Worm (Caenorhabditis elegans) whole organism, L1 larva: ENCODE measurements around the gene C38C3.4.

ENCODE experiments used
- C34B4.2 ChIP-seq: sonication (generic microtip); optimal IDR thresholded peaks from 2 replicates; lab custom pipeline; 2017; ENCODE audit warnings: mild to moderate bottlenecking, missing genetic modification characterization, missing compliant biosample characterization
- aha-1 ChIP-seq: fragments of 150-350 bp; optimal IDR thresholded peaks from 2 replicates; lab custom pipeline; 2014; ENCODE audit warnings: missing biosample characterization, missing genetic modification characterization
- dpl-1 ChIP-seq, 3 experiments: fragments of 150-350 bp in 2 of 3; sonication (generic microtip) in 1 of 3; optimal IDR thresholded peaks; 2 replicates each; lab custom pipeline; 2014 to 2017; ENCODE audit warnings: missing biosample characterization in 3 of 3, missing genetic modification characterization in 3 of 3, missing genetic modification reagents in 3 of 3
- fos-1 ChIP-seq: fragments of 150-350 bp; optimal IDR thresholded peaks from 2 replicates; lab custom pipeline; 2014; ENCODE audit warnings: missing biosample characterization, missing genetic modification characterization
- hpl-2 ChIP-seq: fragments of 150-350 bp; optimal IDR thresholded peaks from 2 replicates; lab custom pipeline; 2014; ENCODE audit warnings: missing biosample characterization, missing genetic modification reagents, missing genetic modification characterization
- lin-15B ChIP-seq: fragments of 150-350 bp; sonication (generic microtip); optimal IDR thresholded peaks from 3 replicates; lab custom pipeline; 2014; ENCODE audit warnings: missing biosample characterization, missing genetic modification characterization
- mdl-1 ChIP-seq, 2 experiments: fragments of 150-350 bp; optimal IDR thresholded peaks; 2 replicates each; lab custom pipeline; 2014 to 2017; ENCODE audit warnings: missing biosample characterization in 2 of 2, missing genetic modification characterization in 2 of 2, inconsistent platforms in 1 of 2
- nhr-12 ChIP-seq: sonication (generic microtip); optimal IDR thresholded peaks from 2 replicates; lab custom pipeline; 2017; ENCODE audit warnings: missing biosample characterization, missing genetic modification characterization
- rnt-1 ChIP-seq: sonication (generic microtip); optimal IDR thresholded peaks from 2 replicates; lab custom pipeline; 2016; ENCODE audit warnings: mild to moderate bottlenecking, missing genetic modification characterization, moderate library complexity, missing compliant biosample characterization
- sptf-1 ChIP-seq: fragments of 150-350 bp; optimal IDR thresholded peaks from 2 replicates; lab custom pipeline; 2014; ENCODE audit warnings: missing biosample characterization, missing genetic modification characterization
- unc-86 ChIP-seq: sonication (generic microtip); optimal IDR thresholded peaks from 2 replicates; lab custom pipeline; 2016; ENCODE audit warnings: missing genetic modification characterization, missing compliant biosample characterization
- ztf-11 ChIP-seq, 2 experiments: sonication (generic microtip); optimal IDR thresholded peaks; 2 replicates each; lab custom pipeline; 2016 to 2017; ENCODE audit warnings: missing genetic modification characterization in 2 of 2, missing biosample characterization in 1 of 2, missing compliant biosample characterization in 1 of 2

DNA sequence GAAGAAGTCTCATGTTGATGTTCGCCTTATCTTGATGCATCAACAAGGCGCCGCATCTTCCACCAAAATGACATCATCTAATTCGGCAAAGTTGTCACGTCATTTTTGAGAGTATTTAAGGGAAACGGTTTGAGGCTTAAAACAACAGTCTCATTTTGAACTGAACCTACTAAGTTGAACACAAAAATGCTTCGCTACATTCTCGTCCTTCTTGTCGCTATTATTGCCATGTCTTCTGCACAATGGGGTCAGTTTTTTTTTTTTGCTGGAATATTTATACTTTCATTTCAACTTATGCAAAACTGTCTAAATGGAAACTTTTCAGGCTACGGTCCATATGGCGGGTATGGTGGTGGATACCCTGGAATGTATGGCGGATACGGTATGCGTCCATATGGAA is 34.8 kb upstream of the C38C3.4 start, which contains the start of gene cnc-4:
- no peak for TF ChIP-seq mdl-1 (tag; optimal IDR thresholded peaks at IDR 0.05; lab: Kevin White, UChicago)
- TF ChIP-seq unc-86 (tag; lab: Kevin White, UChicago): no peak
- no peak for TF ChIP-seq ztf-11 (tag; optimal IDR thresholded peaks at IDR 0.05; lab: Kevin White, UChicago)
- TF ChIP-seq nhr-12 (tag; lab: Kevin White, UChicago): no peak
- no peak for TF ChIP-seq hpl-2 (GFP tag; lab: Kevin White, UChicago)
- TF ChIP-seq dpl-1 (GFP tag; optimal IDR thresholded peaks at IDR 0.05; lab: Kevin White, UChicago): no peak
- TF ChIP-seq aha-1 (tag; lab: Kevin White, UChicago): no peak
- no peak for TF ChIP-seq C34B4.2 (tag; lab: Kevin White, UChicago)
- TF ChIP-seq fos-1 (tag; lab: Kevin White, UChicago): no peak
- TF ChIP-seq lin-15B (tag; lab: Kevin White, UChicago): no peak
- TF ChIP-seq rnt-1: no peak
- no peak for TF ChIP-seq sptf-1
